Worm (Caenorhabditis elegans) whole organism, mixed stage, embryonic: ENCODE measurements around the gene F49E11.2.

Experiments used
- M03D4.4 ChIP-seq: sonication (generic microtip); optimal IDR thresholded peaks from 2 replicates; lab custom pipeline; 2017; ENCODE audit warnings: mild to moderate bottlenecking, missing genetic modification characterization, missing compliant biosample characterization
- bed-3 ChIP-seq: fragments of 200-800 bp; sonication (Bioruptor generic); optimal IDR thresholded peaks from 3 replicates; lab custom pipeline; 2018; ENCODE audit warnings: mild to moderate bottlenecking, missing genetic modification characterization, moderate library complexity, missing compliant biosample characterization
- ceh-39 ChIP-seq: fragments of 150-350 bp; optimal IDR thresholded peaks from 2 replicates; lab custom pipeline; 2014; ENCODE audit warnings: missing biosample characterization, missing genetic modification characterization
- ceh-83 ChIP-seq: fragments of 200-800 bp; sonication (Bioruptor generic); optimal IDR thresholded peaks from 2 replicates; lab custom pipeline; 2018; ENCODE audit warnings: mild to moderate bottlenecking, missing genetic modification characterization, missing compliant biosample characterization
- ces-1 ChIP-seq: fragments of 150-350 bp; optimal IDR thresholded peaks from 2 replicates; lab custom pipeline; 2014; ENCODE audit warnings: missing biosample characterization, missing genetic modification reagents, missing genetic modification characterization
- drap-1 ChIP-seq: fragments of 200-800 bp; sonication (Bioruptor generic); optimal IDR thresholded peaks from 3 replicates; lab custom pipeline; 2018; ENCODE audit warnings: mild to moderate bottlenecking, missing genetic modification characterization, missing compliant biosample characterization
- elt-1 ChIP-seq: sonication (generic microtip); optimal IDR thresholded peaks from 2 replicates; lab custom pipeline; 2017; ENCODE audit warnings: missing genetic modification characterization, mild to moderate bottlenecking, missing compliant biosample characterization, antibody characterized with exemption, moderate library complexity, borderline replicate concordance; ENCODE audit not compliant: insufficient read depth
- elt-3 ChIP-seq: fragments of 150-350 bp; optimal IDR thresholded peaks from 2 replicates; lab custom pipeline; 2014; ENCODE audit warnings: missing biosample characterization, missing genetic modification characterization
- ham-2 ChIP-seq: fragments of 200-800 bp; sonication (Bioruptor generic); optimal IDR thresholded peaks from 2 replicates; lab custom pipeline; 2018; ENCODE audit warnings: mild to moderate bottlenecking, missing genetic modification characterization, missing compliant biosample characterization
- hlh-1 ChIP-seq: fragments of 150-350 bp; optimal IDR thresholded peaks from 2 replicates; lab custom pipeline; 2014; ENCODE audit warnings: missing biosample characterization, missing genetic modification reagents, missing genetic modification characterization
- lin-13 ChIP-seq: fragments of 150-350 bp; optimal IDR thresholded peaks from 2 replicates; lab custom pipeline; 2014; ENCODE audit warnings: missing biosample characterization, missing genetic modification characterization
- lin-32 ChIP-seq: fragments of 200-800 bp; sonication (Bioruptor generic); optimal IDR thresholded peaks from 2 replicates; lab custom pipeline; 2018; ENCODE audit warnings: mild to moderate bottlenecking, missing genetic modification characterization, missing compliant biosample characterization
- lsy-2 ChIP-seq: fragments of 150-350 bp; optimal IDR thresholded peaks from 2 replicates; lab custom pipeline; 2014; ENCODE audit warnings: missing biosample characterization, missing genetic modification characterization
- mab-5 ChIP-seq: fragments of 150-350 bp; optimal IDR thresholded peaks from 2 replicates; lab custom pipeline; 2014; ENCODE audit warnings: missing biosample characterization, missing genetic modification characterization
- mep-1 ChIP-seq: fragments of 150-350 bp; optimal IDR thresholded peaks from 2 replicates; lab custom pipeline; 2017; ENCODE audit warnings: missing biosample characterization, missing genetic modification reagents, missing genetic modification characterization, inconsistent platforms
- mls-2 ChIP-seq: sonication (generic microtip); optimal IDR thresholded peaks from 2 replicates; lab custom pipeline; 2016; ENCODE audit warnings: mild to moderate bottlenecking, missing genetic modification characterization, moderate library complexity, missing compliant biosample characterization
- nhr-12 ChIP-seq: fragments of 150-350 bp; optimal IDR thresholded peaks from 2 replicates; lab custom pipeline; 2014; ENCODE audit warnings: missing biosample characterization, missing genetic modification characterization
- nhr-2 ChIP-seq: fragments of 150-350 bp; optimal IDR thresholded peaks from 2 replicates; lab custom pipeline; 2014; ENCODE audit warnings: missing biosample characterization, missing genetic modification characterization
- nhr-237 ChIP-seq: fragments of 150-350 bp; optimal IDR thresholded peaks from 2 replicates; lab custom pipeline; 2014; ENCODE audit warnings: missing biosample characterization, missing genetic modification characterization
- nhr-28 ChIP-seq: fragments of 150-350 bp; optimal IDR thresholded peaks from 2 replicates; lab custom pipeline; 2014; ENCODE audit warnings: missing biosample characterization, missing genetic modification characterization
- pha-4 ChIP-seq: fragments of 150-350 bp; optimal IDR thresholded peaks from 2 replicates; lab custom pipeline; 2018; ENCODE audit warnings: missing biosample characterization, missing genetic modification reagents, missing genetic modification characterization
- sem-2 ChIP-seq: fragments of 200-800 bp; sonication (Bioruptor generic); optimal IDR thresholded peaks from 2 replicates; lab custom pipeline; 2018; ENCODE audit warnings: mild to moderate bottlenecking, missing genetic modification characterization, missing compliant biosample characterization
- snpc-4 ChIP-seq: fragments of 150-350 bp; optimal IDR thresholded peaks from 2 replicates; lab custom pipeline; 2014; ENCODE audit warnings: missing biosample characterization, missing genetic modification characterization
- sptf-1 ChIP-seq: sonication (generic microtip); optimal IDR thresholded peaks from 2 replicates; lab custom pipeline; 2017; ENCODE audit warnings: mild to moderate bottlenecking, missing genetic modification characterization, moderate library complexity, missing compliant biosample characterization
- tbx-8 ChIP-seq: fragments of 200-800 bp; sonication (Bioruptor generic); optimal IDR thresholded peaks from 2 replicates; lab custom pipeline; 2018; ENCODE audit warnings: mild to moderate bottlenecking, missing genetic modification characterization, moderate library complexity, missing compliant biosample characterization
- unc-120 ChIP-seq: sonication (generic microtip); optimal IDR thresholded peaks from 2 replicates; lab custom pipeline; 2017; ENCODE audit warnings: missing genetic modification characterization, missing compliant biosample characterization; ENCODE audit not compliant: poor library complexity, severe bottlenecking
- unc-39 ChIP-seq: fragments of 150-350 bp; optimal IDR thresholded peaks from 2 replicates; lab custom pipeline; 2014; ENCODE audit warnings: missing biosample characterization, missing genetic modification characterization
- unc-62 ChIP-seq: fragments of 150-350 bp; optimal IDR thresholded peaks from 2 replicates; lab custom pipeline; 2014; ENCODE audit warnings: missing biosample characterization, missing genetic modification reagents, missing genetic modification characterization
- zip-8 ChIP-seq: fragments of 150-350 bp; optimal IDR thresholded peaks from 2 replicates; lab custom pipeline; 2014; ENCODE audit warnings: missing biosample characterization, missing genetic modification characterization

F49E11.2 gene

ce11 chrIV:13028746-13029673 is 9.8 kb downstream of the F49E11.2 start:
- no peak for TF ChIP-seq sem-2 (GFP tag; lab: Kevin White, UChicago)
- no peak for TF ChIP-seq nhr-237
- TF ChIP-seq drap-1 (GFP tag; lab: Kevin White, UChicago): no peak
- TF ChIP-seq ces-1 (GFP tag; lab: Kevin White, UChicago): no peak
- TF ChIP-seq unc-39 (tag; lab: Kevin White, UChicago): peak; percentile 93
- peak; percentile 2 for TF ChIP-seq ham-2 (GFP tag; lab: Kevin White, UChicago)

DNA sequence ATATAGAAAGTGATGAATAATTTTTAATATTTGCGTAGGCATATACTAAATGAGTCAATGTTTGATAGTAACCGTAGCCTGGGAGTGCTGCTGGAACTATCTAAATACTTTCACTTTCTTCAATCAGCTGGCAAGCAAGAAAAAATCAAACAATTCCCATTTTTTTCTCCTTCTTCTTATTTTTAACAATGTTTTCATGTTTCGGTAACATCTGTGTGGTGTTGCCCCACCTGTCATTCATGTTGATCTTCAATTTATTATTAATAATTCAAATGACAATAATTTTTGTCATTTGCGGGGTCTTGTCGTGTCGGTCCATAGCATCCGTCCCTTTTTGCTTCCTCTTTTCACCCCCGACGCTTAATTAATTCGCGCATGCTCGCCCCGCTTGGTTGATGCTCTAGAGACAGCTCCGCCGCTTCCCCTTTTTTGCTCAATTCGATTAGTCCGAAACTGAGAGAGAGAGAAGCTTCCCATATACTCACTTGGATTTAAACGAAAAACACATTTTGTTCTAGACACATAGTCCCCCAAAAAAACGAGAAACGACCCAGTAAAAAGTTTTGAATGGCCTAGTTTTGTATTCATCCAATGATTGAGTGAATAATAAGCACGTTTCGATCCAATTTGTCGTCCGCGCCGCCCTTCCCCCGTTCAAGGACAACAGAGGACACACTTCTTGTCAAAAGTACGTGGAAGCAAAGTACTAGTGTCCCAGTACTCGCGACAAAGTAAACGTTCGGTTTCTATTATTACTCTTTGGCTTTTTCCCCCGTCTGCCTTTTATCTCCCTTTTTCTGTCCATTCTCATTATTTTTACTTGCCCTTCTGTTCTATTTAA is 10.8 kb downstream of the F49E11.2 start:
- TF ChIP-seq hlh-1 (tag; lab: Kevin White, UChicago) (no peak), nhr-12 (tag; lab: Kevin White, UChicago) (no peak), lin-13 (tag; lab: Kevin White, UChicago) (no peak), zip-8 (tag; lab: Kevin White, UChicago) (no peak), unc-39 (tag; lab: Kevin White, UChicago) (no peak), mls-2 (peak; percentile 62), ces-1 (GFP tag; lab: Kevin White, UChicago) (peak; percentile 75), unc-62 (GFP tag; lab: Kevin White, UChicago) (peak; percentile 10), ceh-83 (GFP tag; lab: Kevin White, UChicago) (no peak), nhr-2 (no peak), nhr-28 (tag; lab: Kevin White, UChicago) (no peak)

ce11 chrIV:13026762-13027161 is 12.0 kb downstream of the F49E11.2 start:
- TF ChIP-seq mls-2: no peak
- no peak for TF ChIP-seq nhr-28 (tag; lab: Kevin White, UChicago)
- no peak for TF ChIP-seq nhr-2
- TF ChIP-seq pha-4: no peak
- TF ChIP-seq drap-1 (GFP tag; lab: Kevin White, UChicago): no peak
- TF ChIP-seq mep-1 (tag; lab: Kevin White, UChicago): no peak
- no peak for TF ChIP-seq lsy-2 (tag; lab: Kevin White, UChicago)
- no peak for TF ChIP-seq unc-39 (tag; lab: Kevin White, UChicago)
- TF ChIP-seq sptf-1 (tag; lab: Kevin White, UChicago): no peak
- TF ChIP-seq elt-1 (tag; lab: Kevin White, UChicago): no peak
- TF ChIP-seq elt-3 (tag; lab: Kevin White, UChicago): no peak

DNA sequence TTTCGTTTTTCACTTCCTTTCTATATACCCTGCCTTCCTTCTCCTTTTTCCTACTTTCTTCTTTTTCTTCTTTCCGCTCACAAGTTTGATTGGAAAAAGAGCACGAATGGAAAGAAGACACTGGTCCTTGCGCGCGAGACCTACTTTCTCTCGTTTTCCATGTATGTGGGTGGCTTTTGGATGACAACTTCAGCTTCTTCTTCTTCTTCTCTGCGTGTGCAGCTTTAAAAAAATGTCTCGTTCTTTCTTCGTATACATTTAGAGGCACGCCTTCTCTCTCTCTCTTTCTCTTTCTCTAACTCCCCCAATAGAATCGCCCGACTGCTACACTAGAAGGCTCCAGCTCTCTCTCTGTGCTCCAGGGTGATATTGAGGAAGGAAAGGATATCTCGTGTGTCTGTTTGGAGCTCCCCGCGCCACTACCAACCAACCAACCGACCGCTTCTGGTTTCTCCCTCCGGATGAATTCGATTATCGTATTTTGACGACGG is 12.9 kb downstream of the F49E11.2 start:
- TF ChIP-seq ces-1 (GFP tag; lab: Kevin White, UChicago): peak; percentile 89
- TF ChIP-seq snpc-4 (tag; lab: Kevin White, UChicago): no peak
- no peak for TF ChIP-seq bed-3
- no peak for TF ChIP-seq ham-2 (GFP tag; lab: Kevin White, UChicago)
- peak; percentile 47 for TF ChIP-seq sptf-1 (tag; lab: Kevin White, UChicago)
- TF ChIP-seq M03D4.4: peak; percentile 35
- TF ChIP-seq lin-13 (tag; lab: Kevin White, UChicago): no peak

ce11 chrIV:13022892-13023291 is 15.9 kb downstream of the F49E11.2 start:
- TF ChIP-seq unc-62 (GFP tag; lab: Kevin White, UChicago): no peak
- TF ChIP-seq drap-1 (GFP tag; lab: Kevin White, UChicago): peak; percentile 27
- TF ChIP-seq sptf-1 (tag; lab: Kevin White, UChicago): peak; percentile 51
- TF ChIP-seq pha-4: peak; percentile 8
- peak; percentile 31 for TF ChIP-seq unc-120 (tag; lab: Kevin White, UChicago)

ce11 chrIV:13021006-13021405 is 17.8 kb downstream of the F49E11.2 start:
- TF ChIP-seq drap-1 (GFP tag; lab: Kevin White, UChicago) (no peak), sem-2 (GFP tag; lab: Kevin White, UChicago) (no peak), zip-8 (tag; lab: Kevin White, UChicago) (no peak), elt-1 (tag; lab: Kevin White, UChicago) (no peak), tbx-8 (no peak), snpc-4 (tag; lab: Kevin White, UChicago) (no peak), ceh-39 (tag; lab: Kevin White, UChicago) (no peak), mab-5 (tag; lab: Kevin White, UChicago) (no peak), lin-32 (GFP tag; lab: Kevin White, UChicago) (no peak), nhr-12 (tag; lab: Kevin White, UChicago) (no peak)
- TF ChIP-seq, all 35 proteins: peak for 0
